Fruit fly (Drosophila melanogaster) whole organism, embryonic: Measurements from ENCODE around the gene Gr64a.
A peak's percentile ranks its signal among the peaks of the same experiment; 100 is the strongest.

Experiments used
- Ada2b ChIP-seq: fragments of 200-800 bp; sonication (Bioruptor generic); IDR thresholded peaks from 2 replicates; pipeline ENCODE4 v1.3.6; 2022; ENCODE audit warnings: missing biosample characterization, missing genetic modification characterization
- CG10209 ChIP-seq: fragments of 200-800 bp; sonication (Bioruptor generic); optimal IDR thresholded peaks from 3 replicates; lab custom pipeline; 2017; ENCODE audit warnings: missing biosample characterization, mild to moderate bottlenecking, missing genetic modification characterization, missing genetic modification reagents
- CG1233 ChIP-seq: fragments of 200-800 bp; sonication (Bioruptor generic); optimal IDR thresholded peaks from 4 replicates; lab custom pipeline; 2018; ENCODE audit warnings: missing biosample characterization, mild to moderate bottlenecking, missing genetic modification characterization
- CG12659 ChIP-seq: fragments of 200-800 bp; sonication (Bioruptor generic); optimal IDR thresholded peaks from 3 replicates; lab custom pipeline; 2017; ENCODE audit warnings: mild to moderate bottlenecking, missing biosample characterization, missing genetic modification reagents, missing genetic modification characterization
- CG13424 ChIP-seq: fragments of 200-800 bp; sonication (Bioruptor generic); optimal IDR thresholded peaks from 2 replicates; lab custom pipeline; 2019; ENCODE audit warnings: missing biosample characterization, mild to moderate bottlenecking, missing genetic modification characterization, moderate library complexity
- CG13894 ChIP-seq: fragments of 200-800 bp; sonication (Bioruptor generic); optimal IDR thresholded peaks from 3 replicates; lab custom pipeline; 2018; ENCODE audit warnings: missing biosample characterization, mild to moderate bottlenecking, missing genetic modification characterization, moderate library complexity
- CG17361 ChIP-seq: fragments of 200-800 bp; sonication (Bioruptor generic); IDR thresholded peaks from 3 replicates; pipeline ENCODE4 v1.3.6; 2022; ENCODE audit warnings: missing biosample characterization, missing genetic modification characterization
- CG18619 ChIP-seq: fragments of 200-800 bp; sonication (Bioruptor generic); optimal IDR thresholded peaks from 3 replicates; lab custom pipeline; 2017; ENCODE audit warnings: missing biosample characterization, mild to moderate bottlenecking, missing genetic modification characterization
- CG2120 ChIP-seq: fragments of 200-800 bp; sonication (Bioruptor generic); optimal IDR thresholded peaks from 3 replicates; lab custom pipeline; 2016; ENCODE audit warnings: missing biosample characterization, missing genetic modification characterization
- CG2678 ChIP-seq: fragments of 200-800 bp; sonication (Bioruptor generic); optimal IDR thresholded peaks from 3 replicates; lab custom pipeline; 2019; ENCODE audit warnings: missing biosample characterization, mild to moderate bottlenecking, missing genetic modification characterization, moderate library complexity
- CG30020 ChIP-seq: fragments of 200-800 bp; optimal IDR thresholded peaks from 2 replicates; lab custom pipeline; 2019; ENCODE audit warnings: missing biosample characterization, mild to moderate bottlenecking, missing genetic modification characterization, moderate library complexity
- CG31441 ChIP-seq: fragments of 200-800 bp; sonication (Bioruptor generic); IDR thresholded peaks from 2 replicates; pipeline ENCODE4 v1.3.6; 2022; ENCODE audit warnings: missing biosample characterization, missing genetic modification characterization
- CG3995 ChIP-seq: fragments of 200-800 bp; sonication (Bioruptor generic); optimal IDR thresholded peaks from 3 replicates; lab custom pipeline; 2016; ENCODE audit warnings: missing biosample characterization, missing genetic modification characterization
- CG4424 ChIP-seq: fragments of 200-800 bp; sonication (Bioruptor generic); optimal IDR thresholded peaks from 3 replicates; lab custom pipeline; 2016; ENCODE audit warnings: missing biosample characterization, missing genetic modification characterization
- CG6813 ChIP-seq: fragments of 200-800 bp; sonication (Bioruptor generic); optimal IDR thresholded peaks from 2 replicates; lab custom pipeline; 2017; ENCODE audit warnings: missing biosample characterization, missing genetic modification characterization, mild to moderate bottlenecking, moderate library complexity, missing genetic modification reagents
- CG7556 ChIP-seq: fragments of 200-800 bp; sonication (Bioruptor generic); optimal IDR thresholded peaks from 2 replicates; lab custom pipeline; 2017; ENCODE audit warnings: missing biosample characterization, mild to moderate bottlenecking, missing genetic modification characterization
- CG8388 ChIP-seq: fragments of 200-800 bp; sonication (Bioruptor generic); optimal IDR thresholded peaks from 2 replicates; lab custom pipeline; 2019; ENCODE audit warnings: missing biosample characterization, mild to moderate bottlenecking, missing genetic modification characterization, moderate library complexity
- CG9727 ChIP-seq: fragments of 200-800 bp; sonication (Bioruptor generic); optimal IDR thresholded peaks from 3 replicates; lab custom pipeline; 2017; ENCODE audit warnings: missing biosample characterization, mild to moderate bottlenecking, missing genetic modification characterization
- CoRest ChIP-seq: fragments of 200-800 bp; sonication (Bioruptor generic); optimal IDR thresholded peaks from 3 replicates; lab custom pipeline; 2018; ENCODE audit warnings: missing biosample characterization, mild to moderate bottlenecking, missing genetic modification characterization, moderate library complexity
- Ets65A ChIP-seq: fragments of 200-800 bp; sonication (Bioruptor generic); peaks from one replicate; lab custom pipeline; 2016; ENCODE audit warnings: missing biosample characterization, missing genetic modification characterization
- Gug ChIP-seq: fragments of 200-800 bp; sonication (Bioruptor generic); IDR thresholded peaks from 4 replicates; pipeline ENCODE4 v1.3.6; 2022; ENCODE audit warnings: missing biosample characterization, missing genetic modification characterization
- Hmr ChIP-seq: fragments of 200-800 bp; sonication (Bioruptor generic); optimal IDR thresholded peaks from 3 replicates; lab custom pipeline; 2017; ENCODE audit warnings: mild to moderate bottlenecking, missing biosample characterization, missing genetic modification reagents, missing genetic modification characterization
- Hr51 ChIP-seq, 2 experiments: fragments of 200-800 bp; sonication (Bioruptor generic); optimal IDR thresholded peaks; 2 replicates in 1 of 2; 3 replicates in 1 of 2; lab custom pipeline; 2016 to 2018; ENCODE audit warnings: missing biosample characterization in 2 of 2, missing genetic modification characterization in 2 of 2, mild to moderate bottlenecking in 1 of 2, moderate library complexity in 1 of 2
- Oaz ChIP-seq: fragments of 200-800 bp; sonication (Bioruptor generic); IDR thresholded peaks from 2 replicates; pipeline ENCODE4 v1.3.6; 2022; ENCODE audit warnings: missing biosample characterization, missing genetic modification characterization
- Ptx1 ChIP-seq: fragments of 200-800 bp; sonication (Bioruptor generic); IDR thresholded peaks from 2 replicates; pipeline ENCODE4 v1.3.6; 2022; ENCODE audit warnings: missing biosample characterization, missing genetic modification characterization
- Sox102F ChIP-seq: fragments of 200-800 bp; sonication (Bioruptor generic); optimal IDR thresholded peaks from 2 replicates; lab custom pipeline; 2018; ENCODE audit warnings: missing biosample characterization, mild to moderate bottlenecking, missing genetic modification characterization, moderate library complexity
- Trl ChIP-seq, 3 experiments: fragments of >200 bp in 2 of 3; fragments of 200-800 bp in 1 of 3; sonication (Bioruptor generic) in 1 of 3; optimal IDR thresholded peaks; 2 replicates in 1 of 3; 3 replicates in 2 of 3; lab custom pipeline; 2016 to 2017; ENCODE audit warnings: missing biosample characterization in 1 of 3, missing genetic modification characterization in 1 of 3
- Xbp1 ChIP-seq: fragments of 200-800 bp; sonication (Bioruptor generic); optimal IDR thresholded peaks from 3 replicates; lab custom pipeline; 2016; ENCODE audit warnings: missing biosample characterization, mild to moderate bottlenecking, missing genetic modification characterization
- Xrp1 ChIP-seq: fragments of 200-800 bp; sonication (Bioruptor generic); IDR thresholded peaks from 2 replicates; pipeline ENCODE4 v1.3.6; 2022; ENCODE audit warnings: missing biosample characterization, missing genetic modification characterization
- az2 ChIP-seq: fragments of 200-800 bp; sonication (Bioruptor generic); optimal IDR thresholded peaks from 3 replicates; lab custom pipeline; 2016; ENCODE audit warnings: missing biosample characterization, missing genetic modification characterization
- bsh ChIP-seq, 2 experiments: fragments of 200-800 bp; sonication (Bioruptor generic); optimal IDR thresholded peaks; 2 replicates each; lab custom pipeline; 2017 to 2018; ENCODE audit warnings: mild to moderate bottlenecking in 2 of 2, missing biosample characterization in 2 of 2, missing genetic modification characterization in 2 of 2, moderate library complexity in 1 of 2
- dimm ChIP-seq: fragments of 200-800 bp; sonication (Bioruptor generic); IDR thresholded peaks from 2 replicates; pipeline ENCODE4 v1.3.6; 2022; ENCODE audit warnings: missing biosample characterization, missing genetic modification characterization
- dmrt99B ChIP-seq: fragments of 200-800 bp; sonication (Bioruptor generic); optimal IDR thresholded peaks from 2 replicates; lab custom pipeline; 2018; ENCODE audit warnings: missing biosample characterization, mild to moderate bottlenecking, missing genetic modification characterization, moderate library complexity
- grau ChIP-seq: fragments of 200-800 bp; optimal IDR thresholded peaks from 3 replicates; lab custom pipeline; 2019; ENCODE audit warnings: missing biosample characterization, mild to moderate bottlenecking, missing genetic modification characterization, moderate library complexity
- lab ChIP-seq: fragments of 200-800 bp; sonication (Bioruptor generic); optimal IDR thresholded peaks from 3 replicates; lab custom pipeline; 2017; ENCODE audit warnings: missing biosample characterization, missing genetic modification characterization, mild to moderate bottlenecking, moderate library complexity, missing genetic modification reagents
- prd ChIP-seq, 3 experiments: fragments of >200 bp in 2 of 3; fragments of 200-800 bp in 1 of 3; sonication (Bioruptor generic) in 1 of 3; optimal IDR thresholded peaks in 2 of 3; IDR thresholded peaks in 1 of 3; 2 replicates in 2 of 3; 3 replicates in 1 of 3; pipeline versions ENCODE4 v1.3.6 to Lab custom; 2017 to 2022; ENCODE audit warnings: missing biosample characterization in 1 of 3, missing genetic modification characterization in 1 of 3
- row ChIP-seq: fragments of 200-800 bp; sonication (Bioruptor generic); IDR thresholded peaks from 3 replicates; pipeline ENCODE4 v1.3.6; 2022; ENCODE audit warnings: missing biosample characterization, missing genetic modification characterization
- scrt ChIP-seq: fragments of 200-800 bp; sonication (Bioruptor generic); optimal IDR thresholded peaks from 2 replicates; lab custom pipeline; 2018; ENCODE audit warnings: missing biosample characterization, mild to moderate bottlenecking, missing genetic modification characterization, moderate library complexity
- tll ChIP-seq, 2 experiments: fragments of 200-800 bp in 1 of 2; fragments of >200 bp in 1 of 2; sonication (Bioruptor generic) in 1 of 2; optimal IDR thresholded peaks; 2 replicates each; lab custom pipeline; 2017 to 2019; ENCODE audit warnings: missing biosample characterization in 2 of 2, missing genetic modification characterization in 2 of 2, mild to moderate bottlenecking in 1 of 2, moderate library complexity in 1 of 2

Gene Gr64a

DNA sequence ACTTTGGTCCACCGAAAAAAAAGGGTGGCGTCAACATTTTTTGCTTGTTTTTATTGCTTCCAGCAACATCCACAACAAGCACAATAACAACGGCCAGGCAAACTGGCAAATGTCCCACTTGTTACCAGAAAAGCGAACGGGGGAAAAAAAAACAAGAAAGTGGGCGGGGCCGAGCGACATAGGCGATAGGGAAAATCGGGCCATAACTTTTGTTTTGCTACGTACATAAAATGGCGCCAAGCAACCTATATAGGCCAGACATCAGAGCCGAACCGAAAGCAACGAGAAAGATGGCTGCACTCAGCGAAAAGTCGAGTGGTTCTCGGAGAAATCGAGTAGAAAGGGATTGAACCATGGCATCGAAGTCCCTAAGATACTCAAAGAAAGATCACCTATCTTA, 19.3 kb upstream of the Gr64a start:
- no peak for TF ChIP-seq Hr51 (GFP tag; optimal IDR thresholded peaks at IDR 0.05; lab: Kevin White, UChicago)
- TF ChIP-seq row, result peak; percentile 35; the same call in 1 of the 3 replicates
- TF ChIP-seq az2 (GFP tag; lab: Kevin White, UChicago), result peak; percentile 4
- TF ChIP-seq CG4424, result no peak
- TF ChIP-seq Gug (GFP tag; lab: Robert Waterston, UW), result 0 out of 4 replicates have a peak, but pooled peaks have one; percentile 12
- TF ChIP-seq dmrt99B (tag; lab: Kevin White, UChicago), result peak; percentile 41
- no peak for TF ChIP-seq Oaz (GFP tag; lab: Robert Waterston, UW)
- TF ChIP-seq CG1233 (GFP tag; lab: Kevin White, UChicago), result no peak
- TF ChIP-seq CG7556 (GFP tag; lab: Kevin White, UChicago), result peak; percentile 39
- peak; percentile 26 for TF ChIP-seq CG18619 (GFP tag; lab: Kevin White, UChicago)
- TF ChIP-seq CG17361, result 0 out of 3 replicates have a peak, but pooled peaks have one; percentile 37
- no peak for TF ChIP-seq dimm (GFP tag; lab: Robert Waterston, UW)
- 0 out of 2 replicates have a peak, but pooled peaks have one; percentile 19 for TF ChIP-seq CG31441
- TF ChIP-seq Trl (optimal IDR thresholded peaks at IDR 0.05; lab: Kevin White, UChicago), result no peak
- TF ChIP-seq Trl (GFP tag; optimal IDR thresholded peaks at IDR 0.05; lab: Kevin White, UChicago), result no peak
- peak; percentile 40 for TF ChIP-seq Hmr (GFP tag; lab: Kevin White, UChicago)
- TF ChIP-seq bsh (GFP tag; optimal IDR thresholded peaks at IDR 0.05; lab: Kevin White, UChicago), result peak in 1 of 2 experiments; percentile 5
- peak; percentile 38 for TF ChIP-seq grau (tag; lab: Kevin White, UChicago)
- TF ChIP-seq Ptx1 (GFP tag; lab: Robert Waterston, UW), result 0 out of 2 replicates have a peak, but pooled peaks have one; percentile 6
- peak; percentile 5 for TF ChIP-seq Xbp1 (GFP tag; lab: Kevin White, UChicago)
- TF ChIP-seq CG12659, result peak; percentile 5
- TF ChIP-seq CG3995 (GFP tag; lab: Kevin White, UChicago), result no peak
- TF ChIP-seq CG9727, result peak; percentile 3
- TF ChIP-seq CoRest (tag; lab: Kevin White, UChicago), result peak; percentile 7
- TF ChIP-seq Ada2b (GFP tag; lab: Robert Waterston, UW), result peak; percentile 13; the same call in 1 of the 2 replicates
- TF ChIP-seq CG2678 (tag; lab: Kevin White, UChicago), result peak; percentile 22
- TF ChIP-seq CG6813 (GFP tag; lab: Kevin White, UChicago), result no peak
- no peak for TF ChIP-seq tll (GFP tag; optimal IDR thresholded peaks at IDR 0.05; lab: Kevin White, UChicago)
- TF ChIP-seq prd (optimal IDR thresholded peaks at IDR 0.05; lab: Kevin White, UChicago), result no peak
- peak; percentile 42; the same call in 1 of the 3 replicates for TF ChIP-seq prd (GFP tag; IDR thresholded peaks at IDR 0.05; lab: Robert Waterston, UW)
- TF ChIP-seq CG8388 (GFP tag; lab: Kevin White, UChicago), result no peak
- TF ChIP-seq CG2120 (GFP tag; lab: Kevin White, UChicago), result peak; percentile 34
- 0 out of 2 replicates have a peak, but pooled peaks have one; percentile 26 for TF ChIP-seq Xrp1 (GFP tag; lab: Robert Waterston, UW)
- peak; percentile 1 for TF ChIP-seq lab
- TF ChIP-seq CG13894, result peak; percentile 62
- peak; percentile 21 for TF ChIP-seq CG10209 (GFP tag; lab: Kevin White, UChicago)
- peak; percentile 37 for TF ChIP-seq CG13424 (tag; lab: Kevin White, UChicago)
- peak; percentile 7 for TF ChIP-seq Sox102F (GFP tag; lab: Kevin White, UChicago)
- peak; percentile 71 for TF ChIP-seq Ets65A (GFP tag; lab: Kevin White, UChicago)
- TF ChIP-seq CG30020 (tag; lab: Kevin White, UChicago), result no peak
- peak; percentile 77 for TF ChIP-seq scrt (GFP tag; lab: Kevin White, UChicago)
